Worm (Caenorhabditis elegans): ENCODE data around the gene C34H4.2.

ce11 chrIV:1512944-1513343 lies 40.6 kb upstream of the C34H4.2 start:
- TF ChIP-seq elt-3 (tag; optimal IDR thresholded peaks at IDR 0.05) (no peak), unc-62 (GFP tag; optimal IDR thresholded peaks at IDR 0.05) (no peak), ztf-11 (tag; optimal IDR thresholded peaks at IDR 0.05) (no peak), nhr-12 (tag; optimal IDR thresholded peaks at IDR 0.05) (no peak), nhr-76 (tag; optimal IDR thresholded peaks at IDR 0.05) (no peak)

Measured in whole organism, mixed stage, embryonic.